Fruit fly (Drosophila melanogaster) whole organism, embryonic: ENCODE measurements around the gene CG12607.

Experiments
- Aef1 ChIP-seq: fragments of 200-800 bp; sonication (Bioruptor generic); IDR thresholded peaks from 3 replicates; pipeline ENCODE4 v1.3.6; 2022; ENCODE audit warnings: missing biosample characterization, missing genetic modification characterization
- Atf6 ChIP-seq: fragments of 200-800 bp; sonication (Bioruptor generic); IDR thresholded peaks from 2 replicates; pipeline ENCODE4 v1.3.6; 2022; ENCODE audit warnings: missing biosample characterization, missing genetic modification characterization
- CG1024 ChIP-seq: fragments of 200-800 bp; sonication (Bioruptor generic); IDR thresholded peaks from 2 replicates; pipeline ENCODE4 v1.3.6; 2022; ENCODE audit warnings: missing biosample characterization, missing genetic modification characterization
- CG10267 ChIP-seq: fragments of 200-800 bp; sonication (Bioruptor generic); optimal IDR thresholded peaks from 2 replicates; lab custom pipeline; 2018; ENCODE audit warnings: missing biosample characterization, mild to moderate bottlenecking, missing genetic modification characterization, moderate library complexity
- CG10959 ChIP-seq: fragments of 200-800 bp; sonication (Bioruptor generic); IDR thresholded peaks from 2 replicates; pipeline ENCODE4 v1.3.6; 2022; ENCODE audit warnings: missing biosample characterization, missing genetic modification characterization
- CG11560 ChIP-seq: fragments of 200-800 bp; sonication (Bioruptor generic); IDR thresholded peaks from 3 replicates; pipeline ENCODE4 v1.3.6; 2022; ENCODE audit warnings: missing biosample characterization, missing genetic modification characterization
- CG12659 ChIP-seq: fragments of 200-800 bp; sonication (Bioruptor generic); optimal IDR thresholded peaks from 3 replicates; lab custom pipeline; 2017; ENCODE audit warnings: mild to moderate bottlenecking, missing biosample characterization, missing genetic modification reagents, missing genetic modification characterization
- CG12942 ChIP-seq: fragments of 200-800 bp; sonication (Bioruptor generic); optimal IDR thresholded peaks from 3 replicates; lab custom pipeline; 2016; ENCODE audit warnings: missing biosample characterization, missing genetic modification characterization
- CG13123 ChIP-seq: fragments of 200-800 bp; sonication (Bioruptor generic); optimal IDR thresholded peaks from 2 replicates; lab custom pipeline; 2016; ENCODE audit warnings: missing biosample characterization, missing genetic modification characterization
- CG13296 ChIP-seq: fragments of 200-800 bp; sonication (Bioruptor generic); optimal IDR thresholded peaks from 3 replicates; lab custom pipeline; 2018; ENCODE audit warnings: missing biosample characterization, mild to moderate bottlenecking, missing genetic modification characterization
- CG13624 ChIP-seq: fragments of 200-800 bp; sonication (Bioruptor generic); optimal IDR thresholded peaks from 2 replicates; lab custom pipeline; 2016; ENCODE audit warnings: missing biosample characterization, missing genetic modification characterization
- CG15514 ChIP-seq: fragments of 200-800 bp; sonication (Bioruptor generic); optimal IDR thresholded peaks from 3 replicates; lab custom pipeline; 2017; ENCODE audit warnings: missing biosample characterization, missing genetic modification characterization, mild to moderate bottlenecking, moderate library complexity, missing genetic modification reagents
- CG1602 ChIP-seq: fragments of 200-800 bp; sonication (Bioruptor generic); optimal IDR thresholded peaks from 3 replicates; lab custom pipeline; 2016; ENCODE audit warnings: missing biosample characterization, missing genetic modification characterization
- CG1832 ChIP-seq: fragments of 200-800 bp; sonication (Bioruptor generic); optimal IDR thresholded peaks from 2 replicates; lab custom pipeline; 2017; ENCODE audit warnings: missing biosample characterization, mild to moderate bottlenecking, missing genetic modification characterization, inconsistent platforms
- CG18476 ChIP-seq: fragments of 200-800 bp; sonication (Bioruptor generic); optimal IDR thresholded peaks from 2 replicates; lab custom pipeline; 2016; ENCODE audit warnings: missing biosample characterization, mild to moderate bottlenecking, missing genetic modification characterization
- CG18764 ChIP-seq: fragments of 200-800 bp; sonication (Bioruptor generic); optimal IDR thresholded peaks from 3 replicates; lab custom pipeline; 2016; ENCODE audit warnings: missing biosample characterization, missing genetic modification characterization
- CG2120 ChIP-seq: fragments of 200-800 bp; sonication (Bioruptor generic); optimal IDR thresholded peaks from 3 replicates; lab custom pipeline; 2016; ENCODE audit warnings: missing biosample characterization, missing genetic modification characterization
- CG2678 ChIP-seq: fragments of 200-800 bp; sonication (Bioruptor generic); optimal IDR thresholded peaks from 3 replicates; lab custom pipeline; 2019; ENCODE audit warnings: missing biosample characterization, mild to moderate bottlenecking, missing genetic modification characterization, moderate library complexity
- CG31441 ChIP-seq: fragments of 200-800 bp; sonication (Bioruptor generic); IDR thresholded peaks from 2 replicates; pipeline ENCODE4 v1.3.6; 2022; ENCODE audit warnings: missing biosample characterization, missing genetic modification characterization
- CG3163 ChIP-seq: fragments of 200-800 bp; sonication (Bioruptor generic); optimal IDR thresholded peaks from 3 replicates; lab custom pipeline; 2016; ENCODE audit warnings: missing biosample characterization, missing genetic modification characterization
- CG32532 ChIP-seq: fragments of 200-800 bp; sonication (Bioruptor generic); IDR thresholded peaks from 2 replicates; pipeline ENCODE4 v1.3.6; 2022; ENCODE audit warnings: missing biosample characterization, missing genetic modification characterization
- CG32772 ChIP-seq: fragments of 200-800 bp; sonication (Bioruptor generic); IDR thresholded peaks from 2 replicates; pipeline ENCODE4 v1.3.6; 2022; ENCODE audit warnings: missing biosample characterization, missing genetic modification characterization
- CG34422 ChIP-seq: fragments of 200-800 bp; sonication (Bioruptor generic); IDR thresholded peaks from 3 replicates; pipeline ENCODE4 v1.3.6; 2022; ENCODE audit warnings: missing biosample characterization, missing genetic modification characterization
- CG3838 ChIP-seq: fragments of 200-800 bp; sonication (Bioruptor generic); optimal IDR thresholded peaks from 3 replicates; lab custom pipeline; 2016; ENCODE audit warnings: missing biosample characterization, missing genetic modification characterization
- CG3847 ChIP-seq: fragments of 200-800 bp; sonication (Bioruptor generic); IDR thresholded peaks from 2 replicates; pipeline ENCODE4 v1.3.6; 2022; ENCODE audit warnings: missing biosample characterization, missing genetic modification characterization
- CG4820 ChIP-seq: fragments of 200-800 bp; sonication (Bioruptor generic); optimal IDR thresholded peaks from 3 replicates; lab custom pipeline; 2016; ENCODE audit warnings: missing biosample characterization, missing genetic modification characterization
- CTCF ChIP-seq: fragments of 200-800 bp; sonication (Bioruptor generic); optimal IDR thresholded peaks from 2 replicates; lab custom pipeline; 2017; ENCODE audit warnings: missing biosample characterization, mild to moderate bottlenecking, missing genetic modification characterization, moderate library complexity
- Fer1 ChIP-seq: fragments of 200-800 bp; sonication (Bioruptor generic); optimal IDR thresholded peaks from 2 replicates; lab custom pipeline; 2017; ENCODE audit warnings: missing biosample characterization, mild to moderate bottlenecking, missing genetic modification characterization
- Hr39 ChIP-seq: fragments of >200 bp; optimal IDR thresholded peaks from 2 replicates; lab custom pipeline; 2017
- Meics ChIP-seq: fragments of 200-800 bp; sonication (Bioruptor generic); optimal IDR thresholded peaks from 2 replicates; lab custom pipeline; 2017; ENCODE audit warnings: missing biosample characterization, mild to moderate bottlenecking, missing genetic modification characterization
- NC2α ChIP-seq: fragments of 200-800 bp; sonication (Bioruptor generic); optimal IDR thresholded peaks from 2 replicates; lab custom pipeline; 2016; ENCODE audit warnings: missing biosample characterization, missing genetic modification characterization
- NfI ChIP-seq: fragments of 200-800 bp; sonication (Bioruptor generic); optimal IDR thresholded peaks from 3 replicates; lab custom pipeline; 2018; ENCODE audit warnings: missing biosample characterization, mild to moderate bottlenecking, missing genetic modification characterization, moderate library complexity
- Six4 ChIP-seq: fragments of 200-800 bp; sonication (Bioruptor generic); optimal IDR thresholded peaks from 2 replicates; lab custom pipeline; 2016; ENCODE audit warnings: missing biosample characterization, missing genetic modification characterization
- ato ChIP-seq: fragments of 200-800 bp; sonication (Bioruptor generic); IDR thresholded peaks from 2 replicates; pipeline ENCODE4 v1.3.6; 2022; ENCODE audit warnings: missing biosample characterization, missing genetic modification characterization; ENCODE audit not compliant: partially characterized antibody
- bcd ChIP-seq: fragments of 200-800 bp; sonication (Bioruptor generic); optimal IDR thresholded peaks from 2 replicates; lab custom pipeline; 2017; ENCODE audit warnings: missing biosample characterization, mild to moderate bottlenecking, missing genetic modification characterization
- bigmax ChIP-seq: fragments of 200-800 bp; sonication (Bioruptor generic); optimal IDR thresholded peaks from 2 replicates; lab custom pipeline; 2018; ENCODE audit warnings: missing biosample characterization, mild to moderate bottlenecking, missing genetic modification characterization
- bsh ChIP-seq, 2 experiments: fragments of 200-800 bp; sonication (Bioruptor generic); optimal IDR thresholded peaks; 2 replicates each; lab custom pipeline; 2017 to 2018; ENCODE audit warnings: mild to moderate bottlenecking in 2 of 2, missing biosample characterization in 2 of 2, missing genetic modification characterization in 2 of 2, moderate library complexity in 1 of 2
- corto ChIP-seq: fragments of 200-800 bp; sonication (Bioruptor generic); optimal IDR thresholded peaks from 2 replicates; lab custom pipeline; 2016; ENCODE audit warnings: missing biosample characterization, mild to moderate bottlenecking, missing genetic modification characterization, moderate library complexity
- dm ChIP-seq: fragments of 200-800 bp; sonication (Bioruptor generic); optimal IDR thresholded peaks from 3 replicates; lab custom pipeline; 2016; ENCODE audit warnings: missing biosample characterization, missing genetic modification characterization
- dpn ChIP-seq, 2 experiments: fragments of 200-800 bp; sonication (Bioruptor generic); optimal IDR thresholded peaks; 3 replicates each; lab custom pipeline; 2016; ENCODE audit warnings: missing biosample characterization in 2 of 2, missing genetic modification characterization in 2 of 2
- esg ChIP-seq: fragments of 200-800 bp; sonication (Bioruptor generic); conservative IDR thresholded peaks from 2 replicates; pipeline ENCODE4 v1.3.6; 2022; ENCODE audit warnings: missing biosample characterization, missing genetic modification characterization
- gfzf ChIP-seq: fragments of 200-800 bp; sonication (Bioruptor generic); optimal IDR thresholded peaks from 2 replicates; lab custom pipeline; 2016; ENCODE audit warnings: missing biosample characterization, mild to moderate bottlenecking, missing genetic modification characterization, moderate library complexity
- gsb ChIP-seq: fragments of 200-800 bp; sonication (Bioruptor generic); IDR thresholded peaks from 2 replicates; pipeline ENCODE4 v1.3.6; 2022; ENCODE audit warnings: missing biosample characterization, missing genetic modification characterization
- gsb-n ChIP-seq: fragments of 200-800 bp; sonication (Bioruptor generic); optimal IDR thresholded peaks from 3 replicates; lab custom pipeline; 2018; ENCODE audit warnings: missing biosample characterization, mild to moderate bottlenecking, missing genetic modification characterization
- kni ChIP-seq: fragments of 200-800 bp; sonication (Bioruptor generic); optimal IDR thresholded peaks from 3 replicates; lab custom pipeline; 2017; ENCODE audit warnings: mild to moderate bottlenecking, missing biosample characterization, missing genetic modification reagents, missing genetic modification characterization
- mirr ChIP-seq: fragments of 200-800 bp; sonication (Bioruptor generic); optimal IDR thresholded peaks from 3 replicates; lab custom pipeline; 2018; ENCODE audit warnings: missing biosample characterization, mild to moderate bottlenecking, missing genetic modification characterization
- nmo ChIP-seq: fragments of 200-800 bp; sonication (Bioruptor generic); optimal IDR thresholded peaks from 2 replicates; lab custom pipeline; 2018; ENCODE audit warnings: missing biosample characterization, mild to moderate bottlenecking, missing genetic modification characterization, moderate library complexity
- onecut ChIP-seq: fragments of 200-800 bp; sonication (Bioruptor generic); IDR thresholded peaks from 2 replicates; pipeline ENCODE4 v1.3.6; 2022; ENCODE audit warnings: missing biosample characterization, missing genetic modification characterization
- sd ChIP-seq: fragments of 200-800 bp; sonication (Bioruptor generic); optimal IDR thresholded peaks from 3 replicates; lab custom pipeline; 2018; ENCODE audit warnings: missing biosample characterization, mild to moderate bottlenecking, missing genetic modification characterization, moderate library complexity
- slp2 ChIP-seq: fragments of 200-800 bp; sonication (Bioruptor generic); optimal IDR thresholded peaks from 2 replicates; lab custom pipeline; 2016; ENCODE audit warnings: missing biosample characterization, missing genetic modification characterization
- sug ChIP-seq: fragments of 200-800 bp; optimal IDR thresholded peaks from 2 replicates; lab custom pipeline; 2019; ENCODE audit warnings: missing biosample characterization, mild to moderate bottlenecking, missing genetic modification characterization, moderate library complexity
- vfl ChIP-seq: fragments of 200-800 bp; sonication (Bioruptor generic); optimal IDR thresholded peaks from 2 replicates; lab custom pipeline; 2016; ENCODE audit warnings: missing biosample characterization, missing genetic modification characterization

The CG12607 gene

DNA sequence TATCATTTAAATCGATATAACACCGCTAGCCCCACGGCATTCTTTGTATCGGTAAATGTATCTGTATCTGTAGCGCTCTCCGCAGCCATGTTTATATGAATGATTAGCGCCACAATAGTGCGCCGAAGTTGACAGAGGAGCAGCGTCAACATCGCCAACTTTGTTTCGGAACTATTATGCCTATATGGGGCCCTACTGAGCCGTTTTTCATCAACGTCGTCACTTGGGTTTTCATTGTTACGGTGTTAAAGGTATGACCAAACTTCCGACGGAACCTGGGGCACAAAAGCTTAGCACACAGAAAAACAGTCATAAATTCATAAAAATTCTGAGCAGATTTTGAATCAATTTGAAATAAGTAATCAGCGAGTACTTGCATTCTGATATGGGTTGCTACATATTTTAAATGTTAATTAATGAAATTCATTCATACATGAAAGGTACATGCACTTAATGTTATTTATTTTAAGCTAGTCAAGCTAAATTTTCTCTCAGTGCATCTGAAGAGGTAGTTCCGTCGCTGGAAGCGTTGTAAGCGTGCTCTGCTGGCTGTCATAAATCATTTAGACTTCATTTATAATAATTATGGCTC is 15.2 kb downstream of the CG12607 start, which contains the start of gene CG15023 (continued):
- TF ChIP-seq vfl (GFP tag; lab: Kevin White, UChicago) (no peak), bsh (GFP tag; optimal IDR thresholded peaks at IDR 0.05; lab: Kevin White, UChicago) (peak in 1 of 2 experiments; percentile 7), CG18476 (GFP tag; lab: Kevin White, UChicago) (no peak), NC2α (GFP tag; lab: Kevin White, UChicago) (no peak), CG2678 (tag; lab: Kevin White, UChicago) (peak; percentile 56), bcd (GFP tag; lab: Kevin White, UChicago) (peak; percentile 4), Aef1 (peak; percentile 38; the same call in 2 of the 3 replicates), kni (GFP tag; lab: Kevin White, UChicago) (no peak), CG32532 (GFP tag; lab: Robert Waterston, UW) (no peak), Fer1 (GFP tag; lab: Kevin White, UChicago) (peak; percentile 45), CG12942 (GFP tag; lab: Kevin White, UChicago) (no peak), CG18764 (GFP tag; lab: Kevin White, UChicago) (no peak), corto (GFP tag; lab: Kevin White, UChicago) (no peak), Atf6 (GFP tag; lab: Robert Waterston, UW) (0 out of 2 replicates have a peak, but pooled peaks have one; percentile 7), CG12659 (GFP tag; lab: Kevin White, UChicago) (no peak), sug (tag; lab: Kevin White, UChicago) (no peak), CG1602 (no peak), Hr39 (lab: Kevin White, UChicago) (no peak), CG1024 (GFP tag; lab: Robert Waterston, UW) (no peak), esg (peak; percentile 30), dpn (GFP tag; optimal IDR thresholded peaks at IDR 0.05; lab: Kevin White, UChicago) (peak in 1 of 2 experiments; percentile 6), gsb-n (tag; lab: Kevin White, UChicago) (no peak), gsb (no peak), CG13624 (GFP tag; lab: Kevin White, UChicago) (no peak), CG32772 (GFP tag; lab: Robert Waterston, UW) (no peak), CG10267 (peak; percentile 5), CG3847 (GFP tag; lab: Robert Waterston, UW) (no peak), CG10959 (GFP tag; lab: Robert Waterston, UW) (no peak), CG3838 (no peak), CG4820 (GFP tag; lab: Kevin White, UChicago) (no peak), CG31441 (0 out of 2 replicates have a peak, but pooled peaks have one; percentile 26), slp2 (no peak), nmo (GFP tag; lab: Kevin White, UChicago) (peak; percentile 11), CG2120 (peak; percentile 35), NfI (GFP tag; lab: Kevin White, UChicago) (peak; percentile 23), CG1832 (GFP tag; lab: Kevin White, UChicago) (no peak), ato (GFP tag; lab: Robert Waterston, UW) (no peak), CG13296 (GFP tag; lab: Kevin White, UChicago) (peak; percentile 61), CG3163 (GFP tag; lab: Kevin White, UChicago) (no peak), CG11560 (tag; lab: Robert Waterston, UW) (no peak), dm (GFP tag; lab: Kevin White, UChicago) (no peak), CG13123 (GFP tag; lab: Kevin White, UChicago) (no peak), bigmax (GFP tag; lab: Kevin White, UChicago) (no peak), Six4 (GFP tag; lab: Kevin White, UChicago) (no peak), gfzf (GFP tag; lab: Kevin White, UChicago) (no peak), sd (peak; percentile 20), mirr (GFP tag; lab: Kevin White, UChicago) (no peak), CTCF (GFP tag; lab: Kevin White, UChicago) (no peak), CG34422 (GFP tag; lab: Robert Waterston, UW) (0 out of 3 replicates have a peak, but pooled peaks have one; percentile 27), onecut (GFP tag; lab: Robert Waterston, UW) (peak; percentile 51; the same call in 1 of the 2 replicates), CG15514 (peak; percentile 36), Meics (GFP tag; lab: Kevin White, UChicago) (peak; percentile 42)
